Fruit fly (Drosophila melanogaster) whole organism, pupa: ENCODE data around the gene CG10353.

ENCODE experiments used
- CG10348 ChIP-seq: fragments of 200-800 bp; sonication (Bioruptor generic); IDR thresholded peaks from 2 replicates; pipeline ENCODE4 v1.3.6; 2022; ENCODE audit warnings: missing biosample characterization, missing genetic modification characterization
- CG12605 ChIP-seq: fragments of 200-800 bp; sonication (Bioruptor generic); IDR thresholded peaks from 2 replicates; pipeline ENCODE4 v1.3.6; 2022; ENCODE audit warnings: missing biosample characterization, missing genetic modification characterization
- CG13204 ChIP-seq: fragments of 200-800 bp; sonication (Bioruptor generic); optimal IDR thresholded peaks from 2 replicates; lab custom pipeline; 2018; ENCODE audit warnings: missing biosample characterization, mild to moderate bottlenecking, missing genetic modification characterization, moderate library complexity
- CG14655 ChIP-seq: fragments of 200-800 bp; sonication (Bioruptor generic); optimal IDR thresholded peaks from 3 replicates; lab custom pipeline; 2017; ENCODE audit warnings: mild to moderate bottlenecking, missing biosample characterization, missing genetic modification reagents, missing genetic modification characterization
- CG15710 ChIP-seq: fragments of 200-800 bp; sonication (Bioruptor generic); optimal IDR thresholded peaks from 2 replicates; lab custom pipeline; 2018; ENCODE audit warnings: missing biosample characterization, mild to moderate bottlenecking, missing genetic modification characterization, moderate library complexity
- CG17806 ChIP-seq: fragments of 200-800 bp; sonication (Bioruptor generic); optimal IDR thresholded peaks from 2 replicates; lab custom pipeline; 2018; ENCODE audit warnings: missing biosample characterization, mild to moderate bottlenecking, missing genetic modification characterization, moderate library complexity
- CG32121 ChIP-seq: fragments of 200-800 bp; sonication (Bioruptor generic); IDR thresholded peaks from 2 replicates; pipeline ENCODE4 v1.3.6; 2022; ENCODE audit warnings: missing biosample characterization, missing genetic modification characterization
- CG34367 ChIP-seq: fragments of 200-800 bp; sonication (Bioruptor generic); optimal IDR thresholded peaks from 2 replicates; lab custom pipeline; 2018; ENCODE audit warnings: missing biosample characterization, mild to moderate bottlenecking, missing genetic modification characterization
- CG4496 ChIP-seq: fragments of 200-800 bp; sonication (Bioruptor generic); IDR thresholded peaks from 3 replicates; pipeline ENCODE4 v1.3.6; 2022; ENCODE audit warnings: missing biosample characterization, missing genetic modification characterization
- CG8159 ChIP-seq: fragments of 200-800 bp; sonication (Bioruptor generic); optimal IDR thresholded peaks from 3 replicates; lab custom pipeline; 2018; ENCODE audit warnings: missing biosample characterization, mild to moderate bottlenecking, missing genetic modification characterization, moderate library complexity
- CG8301 ChIP-seq: fragments of 200-800 bp; sonication (Bioruptor generic); optimal IDR thresholded peaks from 2 replicates; lab custom pipeline; 2018; ENCODE audit warnings: missing biosample characterization, mild to moderate bottlenecking, missing genetic modification characterization
- CG9948 ChIP-seq: fragments of 200-800 bp; sonication (Bioruptor generic); optimal IDR thresholded peaks from 2 replicates; lab custom pipeline; 2018; ENCODE audit warnings: missing biosample characterization, mild to moderate bottlenecking, missing genetic modification characterization, moderate library complexity
- D1 ChIP-seq: fragments of 200-800 bp; sonication (Bioruptor generic); optimal IDR thresholded peaks from 2 replicates; lab custom pipeline; 2018; ENCODE audit warnings: missing biosample characterization, mild to moderate bottlenecking, missing genetic modification characterization, moderate library complexity
- EcR ChIP-seq: fragments of 200-800 bp; sonication (Bioruptor generic); optimal IDR thresholded peaks from 3 replicates; lab custom pipeline; 2019; ENCODE audit warnings: missing biosample characterization, missing genetic modification characterization, mild to moderate bottlenecking, moderate library complexity, missing genetic modification reagents
- Ets98B ChIP-seq: fragments of 200-800 bp; sonication (Bioruptor generic); IDR thresholded peaks from 2 replicates; pipeline ENCODE4 v1.3.6; 2022; ENCODE audit warnings: missing biosample characterization, missing genetic modification characterization
- Pif1A ChIP-seq: fragments of 200-800 bp; sonication (Bioruptor generic); optimal IDR thresholded peaks from 3 replicates; lab custom pipeline; 2016; ENCODE audit warnings: missing biosample characterization, missing genetic modification characterization
- Pif1B ChIP-seq: fragments of 200-800 bp; sonication (Bioruptor generic); optimal IDR thresholded peaks from 3 replicates; lab custom pipeline; 2016; ENCODE audit warnings: missing biosample characterization, missing genetic modification characterization
- Snoo ChIP-seq: fragments of 200-800 bp; sonication (Bioruptor generic); optimal IDR thresholded peaks from 3 replicates; lab custom pipeline; 2017; ENCODE audit warnings: missing biosample characterization, mild to moderate bottlenecking, missing genetic modification characterization, inconsistent platforms
- fd96Ca ChIP-seq: fragments of 200-800 bp; sonication (Bioruptor generic); IDR thresholded peaks from 3 replicates; pipeline ENCODE4 v1.3.6; 2022; ENCODE audit warnings: missing biosample characterization, missing genetic modification characterization
- gl ChIP-seq: fragments of 200-800 bp; sonication (Bioruptor generic); optimal IDR thresholded peaks from 2 replicates; lab custom pipeline; 2018; ENCODE audit warnings: missing biosample characterization, mild to moderate bottlenecking, missing genetic modification characterization
- rn ChIP-seq: fragments of 200-800 bp; sonication (Bioruptor generic); IDR thresholded peaks from 2 replicates; pipeline ENCODE4 v1.3.6; 2022; ENCODE audit warnings: missing biosample characterization, missing genetic modification characterization

Gene CG10353

dm6 chrX:11886976-11887375 lies at the start of gene CG10353, which contains the start of gene SelG:
Gene CG10353, minus strand, starts transcription at chrX:11887162.
Gene SelG, plus strand, starts transcription at chrX:11887284.
- TF ChIP-seq D1 (tag; lab: Kevin White, UChicago) (no peak), CG9948 (tag; lab: Kevin White, UChicago) (no peak), CG4496 (GFP tag; lab: Robert Waterston, UW) (no peak), Pif1A (GFP tag; lab: Kevin White, UChicago) (no peak), CG10348 (no peak), CG15710 (no peak), gl (tag; lab: Kevin White, UChicago) (no peak), CG32121 (GFP tag; lab: Robert Waterston, UW) (no peak), CG8159 (tag; lab: Kevin White, UChicago) (no peak), fd96Ca (GFP tag; lab: Robert Waterston, UW) (no peak), rn (no peak), CG17806 (tag; lab: Kevin White, UChicago) (no peak), CG34367 (tag; lab: Kevin White, UChicago) (no peak), CG13204 (no peak)

- TF ChIP-seq CG10348 (no peak), Pif1B (no peak), gl (tag; lab: Kevin White, UChicago) (no peak), D1 (tag; lab: Kevin White, UChicago) (no peak), fd96Ca (GFP tag; lab: Robert Waterston, UW) (no peak), CG4496 (GFP tag; lab: Robert Waterston, UW) (no peak), CG17806 (tag; lab: Kevin White, UChicago) (no peak), CG12605 (GFP tag; lab: Robert Waterston, UW) (no peak), Pif1A (GFP tag; lab: Kevin White, UChicago) (no peak), CG13204 (no peak), CG15710 (no peak), CG8159 (tag; lab: Kevin White, UChicago) (no peak), CG8301 (no peak), Snoo (no peak), Ets98B (GFP tag; lab: Robert Waterston, UW) (no peak)
These were observed 43.8 kb upstream of the CG10353 start, which contains the start of gene Pdzd8 for dm6 chrX:11930726-11931125. Gene Pdzd8, minus strand, starts transcription at chrX:11930850.

dm6 chrX:11925213-11925612 lies 38.3 kb upstream of the CG10353 start:
- no peak for TF ChIP-seq CG13204
- TF ChIP-seq D1 (tag; lab: Kevin White, UChicago) = no peak
- TF ChIP-seq CG9948 (tag; lab: Kevin White, UChicago) = no peak
- TF ChIP-seq rn = peak; percentile 65; the same call in 1 of the 2 replicates
- no peak for TF ChIP-seq fd96Ca (GFP tag; lab: Robert Waterston, UW)
- TF ChIP-seq CG8159 (tag; lab: Kevin White, UChicago) = peak; percentile 1
- TF ChIP-seq gl (tag; lab: Kevin White, UChicago) = no peak
- no peak for TF ChIP-seq CG15710
- TF ChIP-seq EcR (GFP tag; lab: Kevin White, UChicago) = no peak
- peak; percentile 47 for TF ChIP-seq CG8301
- peak; percentile 84 for TF ChIP-seq Ets98B (GFP tag; lab: Robert Waterston, UW)
- no peak for TF ChIP-seq CG10348
- TF ChIP-seq CG4496 (GFP tag; lab: Robert Waterston, UW) = peak; percentile 91
- TF ChIP-seq CG32121 (GFP tag; lab: Robert Waterston, UW) = peak; percentile 65
- TF ChIP-seq CG17806 (tag; lab: Kevin White, UChicago) = no peak
- TF ChIP-seq Pif1A (GFP tag; lab: Kevin White, UChicago) = peak; percentile 3
- TF ChIP-seq CG14655 (GFP tag; lab: Kevin White, UChicago) = peak; percentile 48
- peak; percentile 75; the same call in 1 of the 2 replicates for TF ChIP-seq CG12605 (GFP tag; lab: Robert Waterston, UW)
- TF ChIP-seq Snoo = peak; percentile 72
- TF ChIP-seq CG34367 (tag; lab: Kevin White, UChicago) = no peak
- TF ChIP-seq Pif1B = peak; percentile 5

- no peak for TF ChIP-seq D1 (tag; lab: Kevin White, UChicago)
- no peak for TF ChIP-seq EcR (GFP tag; lab: Kevin White, UChicago)
- no peak for TF ChIP-seq Ets98B (GFP tag; lab: Robert Waterston, UW)
- TF ChIP-seq CG14655 (GFP tag; lab: Kevin White, UChicago) = peak; percentile 25
- no peak for TF ChIP-seq CG13204
- no peak for TF ChIP-seq CG10348
- TF ChIP-seq Pif1B = no peak
- no peak for TF ChIP-seq CG12605 (GFP tag; lab: Robert Waterston, UW)
- TF ChIP-seq CG8301 = peak; percentile 2
These were observed 37.6 kb upstream of the CG10353 start, which contains the start of gene Sclp for dm6 chrX:11924562-11924961. Gene Sclp, minus strand, starts transcription at chrX:11924662.

- TF ChIP-seq CG34367 (tag; lab: Kevin White, UChicago) = no peak
- TF ChIP-seq, all 21 proteins: peak for 0
These were observed 36.7 kb upstream of the CG10353 start for dm6 chrX:11923698-11924097.

dm6 chrX:11922650-11923237 lies 35.8 kb upstream of the CG10353 start:
- TF ChIP-seq CG34367 (tag; lab: Kevin White, UChicago) (no peak), CG12605 (GFP tag; lab: Robert Waterston, UW) (no peak), Pif1B (peak; percentile 27), CG15710 (no peak), Ets98B (GFP tag; lab: Robert Waterston, UW) (peak; percentile 9; the same call in 1 of the 2 replicates), fd96Ca (GFP tag; lab: Robert Waterston, UW) (no peak), gl (tag; lab: Kevin White, UChicago) (no peak), Pif1A (GFP tag; lab: Kevin White, UChicago) (no peak), Snoo (no peak), CG4496 (GFP tag; lab: Robert Waterston, UW) (0 out of 3 replicates have a peak, but pooled peaks have one; percentile 23)
